Worm (Caenorhabditis elegans) whole organism, early embryonic: ENCODE data around the gene C16C8.19.

ENCODE experiments used
- B0310.2 ChIP-seq: sonication (generic microtip); optimal IDR thresholded peaks from 2 replicates; lab custom pipeline; 2016; ENCODE audit warnings: mild to moderate bottlenecking, missing genetic modification characterization, missing compliant biosample characterization
- F13C5.2 ChIP-seq: sonication (generic microtip); optimal IDR thresholded peaks from 2 replicates; lab custom pipeline; 2017; ENCODE audit warnings: mild to moderate bottlenecking, missing genetic modification characterization, inconsistent platforms, missing compliant biosample characterization
- aly-1 ChIP-seq: sonication (generic microtip); optimal IDR thresholded peaks from 2 replicates; lab custom pipeline; 2016; ENCODE audit warnings: missing genetic modification characterization, missing compliant biosample characterization
- ama-1 ChIP-seq: fragments of 150-350 bp; optimal IDR thresholded peaks from 2 replicates; lab custom pipeline; 2014
- ceh-13 ChIP-seq: fragments of 200-800 bp; sonication (Bioruptor generic); optimal IDR thresholded peaks from 2 replicates; lab custom pipeline; 2018; ENCODE audit warnings: mild to moderate bottlenecking, missing genetic modification characterization, missing compliant biosample characterization
- ceh-36 ChIP-seq: sonication (generic microtip); optimal IDR thresholded peaks from 2 replicates; lab custom pipeline; 2016; ENCODE audit warnings: missing genetic modification characterization, inconsistent platforms, missing compliant biosample characterization
- ets-7 ChIP-seq: sonication (generic microtip); optimal IDR thresholded peaks from 2 replicates; lab custom pipeline; 2016; ENCODE audit warnings: missing genotype, missing genetic modification characterization, missing compliant biosample characterization
- flt-1 ChIP-seq: fragments of 200-800 bp; sonication (Bioruptor generic); IDR thresholded peaks from 2 replicates; pipeline ENCODE4 v1.3.6; 2022; ENCODE audit warnings: missing genetic modification characterization, missing compliant biosample characterization
- hmbx-1 ChIP-seq: sonication (generic microtip); optimal IDR thresholded peaks from 2 replicates; lab custom pipeline; 2016; ENCODE audit warnings: mild to moderate bottlenecking, missing genetic modification characterization, missing compliant biosample characterization
- hmg-4 ChIP-seq: fragments of 200-800 bp; sonication (Bioruptor generic); optimal IDR thresholded peaks from 2 replicates; lab custom pipeline; 2018; ENCODE audit warnings: mild to moderate bottlenecking, missing genetic modification characterization, missing compliant biosample characterization
- hnd-1 ChIP-seq: sonication (generic microtip); optimal IDR thresholded peaks from 2 replicates; lab custom pipeline; 2016; ENCODE audit warnings: missing genetic modification characterization, missing compliant biosample characterization
- pes-1 ChIP-seq: fragments of 200-800 bp; sonication (Bioruptor generic); IDR thresholded peaks from 2 replicates; pipeline ENCODE4 v1.3.6; 2022; ENCODE audit warnings: missing genetic modification reagents, missing genetic modification characterization, missing compliant biosample characterization
- scrt-1 ChIP-seq: fragments of 200-800 bp; sonication (Bioruptor generic); IDR thresholded peaks from 2 replicates; pipeline ENCODE4 v1.3.6; 2022; ENCODE audit warnings: missing genetic modification characterization, missing compliant biosample characterization
- sea-1 ChIP-seq: fragments of 200-800 bp; sonication (Bioruptor generic); conservative IDR thresholded peaks from 2 replicates; pipeline ENCODE4 v1.3.6; 2022; ENCODE audit warnings: missing genetic modification characterization, missing compliant biosample characterization
- tbx-11 ChIP-seq: fragments of 200-800 bp; sonication (Bioruptor generic); IDR thresholded peaks from 2 replicates; pipeline ENCODE4 v1.3.6; 2022; ENCODE audit warnings: missing genetic modification characterization, missing compliant biosample characterization
- tbx-37 ChIP-seq: fragments of 200-800 bp; sonication (Bioruptor generic); conservative IDR thresholded peaks from 2 replicates; pipeline ENCODE4 v1.3.6; 2022; ENCODE audit warnings: missing genetic modification reagents, missing genetic modification characterization, missing compliant biosample characterization
- tra-4 ChIP-seq: sonication (generic microtip); optimal IDR thresholded peaks from 2 replicates; lab custom pipeline; 2017; ENCODE audit warnings: missing genetic modification characterization, missing compliant biosample characterization

The C16C8.19 gene

ce11 chrII:3458209-3458608 lies at the start of gene C16C8.19, which contains the start of gene C16C8.26:
Gene C16C8.19 (plus strand): TSS chrII:3458487.
Gene C16C8.26 (minus strand): TSS chrII:3458309.
- TF ChIP-seq pes-1 (GFP tag; lab: Robert Waterston, UW) (no peak), B0310.2 (tag; lab: Kevin White, UChicago) (no peak), hnd-1 (tag; lab: Kevin White, UChicago) (no peak), ceh-13 (GFP tag; lab: Kevin White, UChicago) (no peak), flt-1 (GFP tag; lab: Robert Waterston, UW) (no peak)

DNA sequence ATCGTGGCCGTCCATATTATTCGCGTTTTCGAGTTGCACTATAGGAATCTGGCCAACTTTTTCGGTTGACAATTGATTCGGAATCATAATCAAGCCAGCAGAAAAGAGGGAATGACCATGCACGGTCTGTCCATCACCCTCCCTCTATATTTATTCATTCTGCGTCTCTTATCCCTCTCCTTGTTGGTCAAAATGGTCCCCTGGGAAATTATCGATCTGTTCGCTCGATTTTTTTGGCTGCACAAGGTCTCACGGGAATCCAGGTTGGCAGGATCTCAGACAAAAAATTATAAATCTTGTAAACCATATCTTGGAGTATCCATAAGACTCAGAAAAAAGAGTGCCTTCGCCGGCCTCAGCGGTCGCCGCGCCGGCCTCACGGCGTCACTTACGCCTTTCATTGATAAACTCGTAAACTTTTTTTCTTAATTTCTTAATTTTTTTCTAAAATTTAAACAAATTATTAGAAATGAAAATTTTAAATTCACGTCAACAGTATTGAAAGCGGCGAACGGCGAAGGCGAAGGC lies 43.8 kb upstream of the C16C8.19 start, which contains the start of the genes F18A12.7 and F18A12.2:
Gene F18A12.7 (minus strand): TSS at position 101 of the 528 bp plus-strand sequence.
Gene F18A12.2 (plus strand): TSS at position 478 of the 528 bp plus-strand sequence.
- TF ChIP-seq tbx-37 (GFP tag; lab: Robert Waterston, UW) (no peak), scrt-1 (no peak), aly-1 (no peak), ceh-36 (tag; lab: Kevin White, UChicago) (no peak), hmbx-1 (tag; lab: Kevin White, UChicago) (no peak)

ce11 chrII:3416528-3416927 lies 41.8 kb upstream of the C16C8.19 start, which contains the start of gene nep-6:
Gene nep-6 (plus strand): TSS chrII:3416828.
- TF ChIP-seq tbx-11 (GFP tag; lab: Robert Waterston, UW) (no peak), hmg-4 (GFP tag; lab: Kevin White, UChicago) (no peak), pes-1 (GFP tag; lab: Robert Waterston, UW) (no peak), tbx-37 (GFP tag; lab: Robert Waterston, UW) (no peak), ceh-36 (tag; lab: Kevin White, UChicago) (no peak), ets-7 (tag; lab: Kevin White, UChicago) (no peak), F13C5.2 (tag; lab: Kevin White, UChicago) (no peak), hnd-1 (tag; lab: Kevin White, UChicago) (no peak), B0310.2 (tag; lab: Kevin White, UChicago) (no peak), aly-1 (no peak), flt-1 (GFP tag; lab: Robert Waterston, UW) (no peak), ama-1 (lab: Kevin White, UChicago) (no peak), sea-1 (GFP tag; lab: Robert Waterston, UW) (no peak), scrt-1 (no peak), hmbx-1 (tag; lab: Kevin White, UChicago) (no peak), tra-4 (tag; lab: Kevin White, UChicago) (no peak), ceh-13 (GFP tag; lab: Kevin White, UChicago) (no peak)

ce11 chrII:3422938-3423337 lies 35.3 kb upstream of the C16C8.19 start:
- TF ChIP-seq ceh-13 (GFP tag; lab: Kevin White, UChicago) (no peak), ceh-36 (tag; lab: Kevin White, UChicago) (no peak), aly-1 (no peak), tra-4 (tag; lab: Kevin White, UChicago) (no peak), ama-1 (lab: Kevin White, UChicago) (no peak)

DNA sequence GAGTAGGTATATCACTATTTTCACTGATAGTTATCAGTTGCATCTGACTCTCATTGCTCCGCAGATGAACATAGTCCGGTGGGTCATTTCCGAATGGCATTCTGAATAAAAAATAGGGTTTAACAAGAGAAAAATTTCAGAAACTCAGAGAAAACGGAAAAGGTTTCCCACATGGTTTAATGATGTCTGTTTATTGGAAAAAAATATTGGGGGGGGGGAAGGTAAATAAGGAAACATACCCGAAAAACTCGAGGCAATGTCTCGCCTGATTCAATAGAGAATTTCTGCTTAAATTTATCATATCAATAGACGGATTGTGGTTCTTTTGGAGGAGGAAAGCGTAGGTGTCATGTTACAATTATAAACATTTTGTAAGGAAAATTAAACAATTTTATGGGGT lies 32.9 kb upstream of the C16C8.19 start, which contains the start of gene nep-11:
Gene nep-11 (minus strand): TSS at position 101 of the 400 bp plus-strand sequence.
- no peak for TF ChIP-seq ceh-13 (GFP tag; lab: Kevin White, UChicago)
- no peak for TF ChIP-seq pes-1 (GFP tag; lab: Robert Waterston, UW)
- no peak for TF ChIP-seq B0310.2 (tag; lab: Kevin White, UChicago)
- TF ChIP-seq aly-1, result no peak

ce11 chrII:3428158-3428704 lies 30.1 kb upstream of the C16C8.19 start:
- TF ChIP-seq ceh-36 (tag; lab: Kevin White, UChicago), result no peak
- no peak for TF ChIP-seq sea-1 (GFP tag; lab: Robert Waterston, UW)
- TF ChIP-seq tbx-37 (GFP tag; lab: Robert Waterston, UW), result no peak
- no peak for TF ChIP-seq hmbx-1 (tag; lab: Kevin White, UChicago)
- no peak for TF ChIP-seq flt-1 (GFP tag; lab: Robert Waterston, UW)
- no peak for TF ChIP-seq aly-1
- TF ChIP-seq ama-1 (lab: Kevin White, UChicago), result no peak
- TF ChIP-seq scrt-1, result no peak
- no peak for TF ChIP-seq F13C5.2 (tag; lab: Kevin White, UChicago)
- TF ChIP-seq tra-4 (tag; lab: Kevin White, UChicago), result no peak
- TF ChIP-seq ets-7 (tag; lab: Kevin White, UChicago), result no peak
- TF ChIP-seq ceh-13 (GFP tag; lab: Kevin White, UChicago), result no peak
- TF ChIP-seq hnd-1 (tag; lab: Kevin White, UChicago), result no peak
- TF ChIP-seq B0310.2 (tag; lab: Kevin White, UChicago), result no peak
- TF ChIP-seq hmg-4 (GFP tag; lab: Kevin White, UChicago), result no peak
- TF ChIP-seq pes-1 (GFP tag; lab: Robert Waterston, UW), result no peak
- no peak for TF ChIP-seq tbx-11 (GFP tag; lab: Robert Waterston, UW)

- TF ChIP-seq hmbx-1 (tag; lab: Kevin White, UChicago) (no peak), tbx-37 (GFP tag; lab: Robert Waterston, UW) (no peak), pes-1 (GFP tag; lab: Robert Waterston, UW) (no peak), scrt-1 (no peak), sea-1 (GFP tag; lab: Robert Waterston, UW) (no peak), ets-7 (tag; lab: Kevin White, UChicago) (no peak), F13C5.2 (tag; lab: Kevin White, UChicago) (no peak), ama-1 (lab: Kevin White, UChicago) (no peak), B0310.2 (tag; lab: Kevin White, UChicago) (no peak), aly-1 (no peak), tra-4 (tag; lab: Kevin White, UChicago) (no peak), hnd-1 (tag; lab: Kevin White, UChicago) (no peak), hmg-4 (GFP tag; lab: Kevin White, UChicago) (no peak), flt-1 (GFP tag; lab: Robert Waterston, UW) (no peak), ceh-13 (GFP tag; lab: Kevin White, UChicago) (no peak)
Observed at ce11 chrII:3429400-3429799, 28.9 kb upstream of the C16C8.19 start, which contains the start of gene C16C8.18. Gene C16C8.18 (plus strand): TSS chrII:3429700.
